Fruit fly (Drosophila melanogaster) whole organism, embryonic: ENCODE measurements around the gene Frmd5.
A peak's percentile ranks its signal among the peaks of the same experiment; 100 is the strongest.

Experiments
- C15 ChIP-seq: fragments of 200-800 bp; sonication (Bioruptor generic); IDR thresholded peaks from 3 replicates; pipeline ENCODE4 v1.3.6; 2022; ENCODE audit warnings: missing biosample characterization, missing genetic modification characterization
- CG10267 ChIP-seq: fragments of 200-800 bp; sonication (Bioruptor generic); optimal IDR thresholded peaks from 2 replicates; lab custom pipeline; 2018; ENCODE audit warnings: missing biosample characterization, mild to moderate bottlenecking, missing genetic modification characterization, moderate library complexity
- CG10543 ChIP-seq: fragments of 200-800 bp; sonication (Bioruptor generic); optimal IDR thresholded peaks from 3 replicates; lab custom pipeline; 2017; ENCODE audit warnings: missing biosample characterization, mild to moderate bottlenecking, missing genetic modification characterization, moderate library complexity
- CG11696 ChIP-seq: fragments of 200-800 bp; sonication (Bioruptor generic); IDR thresholded peaks from 2 replicates; pipeline ENCODE4 v1.3.6; 2022; ENCODE audit warnings: missing biosample characterization, missing genetic modification characterization
- CG12155 ChIP-seq: fragments of 200-800 bp; sonication (Bioruptor generic); optimal IDR thresholded peaks from 3 replicates; lab custom pipeline; 2016; ENCODE audit warnings: missing biosample characterization, missing genetic modification characterization
- CG14667 ChIP-seq: fragments of 200-800 bp; sonication (Bioruptor generic); IDR thresholded peaks from 2 replicates; pipeline ENCODE4 v1.3.6; 2022; ENCODE audit warnings: missing biosample characterization, missing genetic modification characterization
- CG1792 ChIP-seq: fragments of 200-800 bp; sonication (Bioruptor generic); optimal IDR thresholded peaks from 2 replicates; lab custom pipeline; 2016; ENCODE audit warnings: missing biosample characterization, missing genetic modification characterization
- CG18011 ChIP-seq: fragments of 200-800 bp; sonication (Bioruptor generic); optimal IDR thresholded peaks from 2 replicates; lab custom pipeline; 2017; ENCODE audit warnings: missing biosample characterization, missing genetic modification characterization, mild to moderate bottlenecking, moderate library complexity, missing genotype
- CG3163 ChIP-seq: fragments of 200-800 bp; sonication (Bioruptor generic); optimal IDR thresholded peaks from 3 replicates; lab custom pipeline; 2016; ENCODE audit warnings: missing biosample characterization, missing genetic modification characterization
- CG32532 ChIP-seq: fragments of 200-800 bp; sonication (Bioruptor generic); IDR thresholded peaks from 2 replicates; pipeline ENCODE4 v1.3.6; 2022; ENCODE audit warnings: missing biosample characterization, missing genetic modification characterization
- CG3281 ChIP-seq: fragments of 200-800 bp; sonication (Bioruptor generic); optimal IDR thresholded peaks from 3 replicates; lab custom pipeline; 2017; ENCODE audit warnings: missing biosample characterization, mild to moderate bottlenecking, missing genetic modification characterization
- CG34224 ChIP-seq: fragments of 200-800 bp; sonication (Bioruptor generic); IDR thresholded peaks from 3 replicates; pipeline ENCODE4 v1.3.6; 2022; ENCODE audit warnings: missing biosample characterization, missing genetic modification characterization; ENCODE audit not compliant: partially characterized antibody
- CG6689 ChIP-seq: fragments of 200-800 bp; sonication (Bioruptor generic); IDR thresholded peaks from 2 replicates; pipeline ENCODE4 v1.3.6; 2022; ENCODE audit warnings: missing biosample characterization, missing genetic modification characterization
- CG7786 ChIP-seq: fragments of 200-800 bp; sonication (Bioruptor generic); optimal IDR thresholded peaks from 2 replicates; lab custom pipeline; 2016; ENCODE audit warnings: missing biosample characterization, missing genetic modification characterization
- CG8281 ChIP-seq: fragments of 200-800 bp; sonication (Bioruptor generic); optimal IDR thresholded peaks from 2 replicates; lab custom pipeline; 2018; ENCODE audit warnings: missing biosample characterization, mild to moderate bottlenecking, missing genetic modification characterization, moderate library complexity
- CG8924 ChIP-seq: fragments of 200-800 bp; optimal IDR thresholded peaks from 3 replicates; lab custom pipeline; 2019; ENCODE audit warnings: missing biosample characterization, mild to moderate bottlenecking, missing genetic modification characterization, moderate library complexity
- CG9876 ChIP-seq: fragments of 200-800 bp; sonication (Bioruptor generic); optimal IDR thresholded peaks from 2 replicates; lab custom pipeline; 2016; ENCODE audit warnings: missing biosample characterization, missing genetic modification characterization
- CHES-1-like ChIP-seq: fragments of 200-800 bp; sonication (Bioruptor generic); optimal IDR thresholded peaks from 2 replicates; lab custom pipeline; 2016; ENCODE audit warnings: missing biosample characterization, missing genetic modification characterization
- CTCF ChIP-seq: fragments of 200-800 bp; sonication (Bioruptor generic); optimal IDR thresholded peaks from 2 replicates; lab custom pipeline; 2017; ENCODE audit warnings: missing biosample characterization, mild to moderate bottlenecking, missing genetic modification characterization, moderate library complexity
- Camta ChIP-seq: fragments of 200-800 bp; sonication (Bioruptor generic); optimal IDR thresholded peaks from 2 replicates; lab custom pipeline; 2016; ENCODE audit warnings: missing biosample characterization, missing genetic modification characterization
- D19B ChIP-seq: fragments of 200-800 bp; sonication (Bioruptor generic); optimal IDR thresholded peaks from 2 replicates; lab custom pipeline; 2017; ENCODE audit warnings: missing biosample characterization, mild to moderate bottlenecking, missing genetic modification characterization
- Dad ChIP-seq: fragments of 200-800 bp; sonication (Bioruptor generic); optimal IDR thresholded peaks from 3 replicates; lab custom pipeline; 2016; ENCODE audit warnings: missing biosample characterization, missing genetic modification characterization
- Dfd ChIP-seq, 2 experiments: fragments of >200 bp; optimal IDR thresholded peaks; 2 replicates each; lab custom pipeline; 2017; ENCODE audit warnings: missing biosample characterization in 2 of 2, missing genetic modification characterization in 2 of 2
- Dp ChIP-seq: fragments of 200-800 bp; sonication (Bioruptor generic); optimal IDR thresholded peaks from 2 replicates; lab custom pipeline; 2018; ENCODE audit warnings: missing biosample characterization, mild to moderate bottlenecking, missing genetic modification characterization, moderate library complexity
- E2f2 ChIP-seq: fragments of 200-800 bp; sonication (Bioruptor generic); IDR thresholded peaks from 2 replicates; pipeline ENCODE4 v1.3.6; 2022; ENCODE audit warnings: missing biosample characterization, missing genetic modification characterization
- Hey ChIP-seq: fragments of 200-800 bp; sonication (Bioruptor generic); optimal IDR thresholded peaks from 3 replicates; lab custom pipeline; 2018; ENCODE audit warnings: missing biosample characterization, mild to moderate bottlenecking, missing genetic modification characterization
- Meics ChIP-seq: fragments of 200-800 bp; sonication (Bioruptor generic); optimal IDR thresholded peaks from 2 replicates; lab custom pipeline; 2017; ENCODE audit warnings: missing biosample characterization, mild to moderate bottlenecking, missing genetic modification characterization
- Mrtf ChIP-seq: fragments of 200-800 bp; sonication (Bioruptor generic); IDR thresholded peaks from 3 replicates; pipeline ENCODE4 v1.3.6; 2022; ENCODE audit warnings: missing biosample characterization, missing genetic modification characterization
- Oaz ChIP-seq: fragments of 200-800 bp; sonication (Bioruptor generic); IDR thresholded peaks from 2 replicates; pipeline ENCODE4 v1.3.6; 2022; ENCODE audit warnings: missing biosample characterization, missing genetic modification characterization
- Poxn ChIP-seq: fragments of 200-800 bp; sonication (Bioruptor generic); IDR thresholded peaks from 2 replicates; pipeline ENCODE4 v1.3.6; 2022; ENCODE audit warnings: missing biosample characterization, missing genetic modification characterization
- Sox102F ChIP-seq: fragments of 200-800 bp; sonication (Bioruptor generic); optimal IDR thresholded peaks from 2 replicates; lab custom pipeline; 2018; ENCODE audit warnings: missing biosample characterization, mild to moderate bottlenecking, missing genetic modification characterization, moderate library complexity
- Stat92E ChIP-seq, 3 experiments: fragments of >200 bp in 2 of 3; fragments of 200-800 bp in 1 of 3; sonication (Bioruptor generic) in 1 of 3; optimal IDR thresholded peaks; 2 replicates each; lab custom pipeline; 2017 to 2019; ENCODE audit warnings: missing biosample characterization in 3 of 3, missing genetic modification characterization in 3 of 3, mild to moderate bottlenecking in 1 of 3, moderate library complexity in 1 of 3
- Xrp1 ChIP-seq: fragments of 200-800 bp; sonication (Bioruptor generic); IDR thresholded peaks from 2 replicates; pipeline ENCODE4 v1.3.6; 2022; ENCODE audit warnings: missing biosample characterization, missing genetic modification characterization
- bsh ChIP-seq, 2 experiments: fragments of 200-800 bp; sonication (Bioruptor generic); optimal IDR thresholded peaks; 2 replicates each; lab custom pipeline; 2017 to 2018; ENCODE audit warnings: mild to moderate bottlenecking in 2 of 2, missing biosample characterization in 2 of 2, missing genetic modification characterization in 2 of 2, moderate library complexity in 1 of 2
- dmrt99B ChIP-seq: fragments of 200-800 bp; sonication (Bioruptor generic); optimal IDR thresholded peaks from 2 replicates; lab custom pipeline; 2018; ENCODE audit warnings: missing biosample characterization, mild to moderate bottlenecking, missing genetic modification characterization, moderate library complexity
- emc ChIP-seq: fragments of 200-800 bp; sonication (Bioruptor generic); optimal IDR thresholded peaks from 2 replicates; lab custom pipeline; 2016; ENCODE audit warnings: missing biosample characterization, missing genetic modification characterization
- ftz-f1 ChIP-seq: fragments of 200-800 bp; sonication (Bioruptor generic); optimal IDR thresholded peaks from 2 replicates; lab custom pipeline; 2016; ENCODE audit warnings: missing biosample characterization, missing genetic modification characterization
- gfzf ChIP-seq: fragments of 200-800 bp; sonication (Bioruptor generic); optimal IDR thresholded peaks from 2 replicates; lab custom pipeline; 2016; ENCODE audit warnings: missing biosample characterization, mild to moderate bottlenecking, missing genetic modification characterization, moderate library complexity
- grn ChIP-seq: fragments of 200-800 bp; sonication (Bioruptor generic); optimal IDR thresholded peaks from 3 replicates; lab custom pipeline; 2017; ENCODE audit warnings: missing biosample characterization, missing genetic modification characterization
- nerfin-1 ChIP-seq: fragments of 200-800 bp; sonication (Bioruptor generic); optimal IDR thresholded peaks from 3 replicates; lab custom pipeline; 2019; ENCODE audit warnings: missing biosample characterization, mild to moderate bottlenecking, missing genetic modification characterization, moderate library complexity
- oc ChIP-seq: fragments of 200-800 bp; sonication (Bioruptor generic); optimal IDR thresholded peaks from 2 replicates; lab custom pipeline; 2018; ENCODE audit warnings: missing biosample characterization, mild to moderate bottlenecking, missing genetic modification characterization, moderate library complexity
- pita ChIP-seq: fragments of 200-800 bp; sonication (Bioruptor generic); optimal IDR thresholded peaks from 2 replicates; lab custom pipeline; 2017; ENCODE audit warnings: missing biosample characterization, mild to moderate bottlenecking, missing genetic modification characterization
- rib ChIP-seq: fragments of 200-800 bp; sonication (Bioruptor generic); IDR thresholded peaks from 2 replicates; pipeline ENCODE4 v1.3.6; 2022; ENCODE audit warnings: missing biosample characterization, missing genetic modification characterization
- row ChIP-seq: fragments of 200-800 bp; sonication (Bioruptor generic); IDR thresholded peaks from 3 replicates; pipeline ENCODE4 v1.3.6; 2022; ENCODE audit warnings: missing biosample characterization, missing genetic modification characterization
- sc ChIP-seq, 3 experiments: fragments of >200 bp in 2 of 3; fragments of 200-800 bp in 1 of 3; sonication (Bioruptor generic) in 1 of 3; optimal IDR thresholded peaks; 2 replicates in 2 of 3; 3 replicates in 1 of 3; lab custom pipeline; 2017; ENCODE audit warnings: mild to moderate bottlenecking in 1 of 3, missing biosample characterization in 1 of 3, missing genetic modification characterization in 1 of 3, missing genetic modification reagents in 1 of 3
- scrt ChIP-seq: fragments of 200-800 bp; sonication (Bioruptor generic); optimal IDR thresholded peaks from 2 replicates; lab custom pipeline; 2018; ENCODE audit warnings: missing biosample characterization, mild to moderate bottlenecking, missing genetic modification characterization, moderate library complexity
- sens ChIP-seq: fragments of 200-800 bp; sonication (Bioruptor generic); peaks from one replicate; lab custom pipeline; 2016; ENCODE audit warnings: missing biosample characterization, missing genetic modification characterization
- sens-2 ChIP-seq: fragments of 200-800 bp; sonication (Bioruptor generic); IDR thresholded peaks from 2 replicates; pipeline ENCODE4 v1.3.6; 2022; ENCODE audit warnings: missing biosample characterization, missing genetic modification characterization
- stc ChIP-seq: fragments of 200-800 bp; sonication (Bioruptor generic); IDR thresholded peaks from 2 replicates; pipeline ENCODE4 v1.3.6; 2022; ENCODE audit warnings: missing biosample characterization, missing genetic modification characterization
- stwl ChIP-seq: fragments of 200-800 bp; sonication (Bioruptor generic); optimal IDR thresholded peaks from 3 replicates; lab custom pipeline; 2018; ENCODE audit warnings: missing biosample characterization, mild to moderate bottlenecking, missing genetic modification characterization, moderate library complexity
- sug ChIP-seq: fragments of 200-800 bp; optimal IDR thresholded peaks from 2 replicates; lab custom pipeline; 2019; ENCODE audit warnings: missing biosample characterization, mild to moderate bottlenecking, missing genetic modification characterization, moderate library complexity

Frmd5 gene

dm6 chr2L:10334854-10335277 lies 9.4 kb upstream of the Frmd5 start (continued):
- peak; percentile 79; the same call in 1 of the 2 replicates for TF ChIP-seq rib
- no peak for TF ChIP-seq Dfd (GFP tag; optimal IDR thresholded peaks at IDR 0.05; lab: Kevin White, UChicago)
- TF ChIP-seq CTCF (GFP tag; lab: Kevin White, UChicago): peak; percentile 26
- TF ChIP-seq sens-2 (GFP tag; lab: Robert Waterston, UW): no peak
- peak; percentile 67 for TF ChIP-seq Xrp1
- TF ChIP-seq CG6689 (GFP tag; lab: Robert Waterston, UW): peak; percentile 32; the same call in 1 of the 2 replicates
- peak; percentile 76 for TF ChIP-seq CG3281 (GFP tag; lab: Kevin White, UChicago)
- TF ChIP-seq CG14667: no peak
- TF ChIP-seq ftz-f1 (GFP tag; lab: Kevin White, UChicago): peak; percentile 83
- TF ChIP-seq Poxn: no peak
- peak; percentile 76; the same call in 1 of the 2 replicates for TF ChIP-seq CG32532 (GFP tag; lab: Robert Waterston, UW)
- peak; percentile 83 for TF ChIP-seq grn
- TF ChIP-seq sug (tag; lab: Kevin White, UChicago): peak; percentile 87
- TF ChIP-seq CG10543: peak; percentile 97
- TF ChIP-seq Stat92E (GFP tag; optimal IDR thresholded peaks at IDR 0.05; lab: Kevin White, UChicago): peak in 1 of 3 experiments; percentile 33
- no peak for TF ChIP-seq C15 (GFP tag; lab: Robert Waterston, UW)
- peak; percentile 47 for TF ChIP-seq dmrt99B (tag; lab: Kevin White, UChicago)
- TF ChIP-seq Oaz (GFP tag; lab: Robert Waterston, UW): no peak
- peak; percentile 66 for TF ChIP-seq Meics
- peak; percentile 34 for TF ChIP-seq gfzf (GFP tag; lab: Kevin White, UChicago)
- peak; percentile 24 for TF ChIP-seq CG1792 (GFP tag; lab: Kevin White, UChicago)
- TF ChIP-seq row (GFP tag; lab: Robert Waterston, UW): peak; percentile 70; the same call in 2 of the 3 replicates
- peak; percentile 91 for TF ChIP-seq sens
- peak; percentile 30 for TF ChIP-seq CG7786 (GFP tag; lab: Kevin White, UChicago)
- TF ChIP-seq CG12155 (GFP tag; lab: Kevin White, UChicago): peak; percentile 7
- peak; percentile 97 for TF ChIP-seq CG11696 (GFP tag; lab: Robert Waterston, UW)
- TF ChIP-seq emc (GFP tag; lab: Kevin White, UChicago): no peak
- peak; percentile 17 for TF ChIP-seq Dad (GFP tag; lab: Kevin White, UChicago)
- TF ChIP-seq CG8924: peak; percentile 82
- peak; percentile 65 for TF ChIP-seq stwl
- peak; percentile 73 for TF ChIP-seq CHES-1-like (GFP tag; lab: Kevin White, UChicago)
- peak; percentile 23 for TF ChIP-seq CG8281
- peak; percentile 66 for TF ChIP-seq CG34224 (GFP tag; lab: Robert Waterston, UW)
- TF ChIP-seq sc (optimal IDR thresholded peaks at IDR 0.05; lab: Kevin White, UChicago): no peak
- TF ChIP-seq sc (GFP tag; optimal IDR thresholded peaks at IDR 0.05; lab: Kevin White, UChicago): peak; percentile 11
- no peak for TF ChIP-seq pita (GFP tag; lab: Kevin White, UChicago)
- peak; percentile 36 for TF ChIP-seq Camta (GFP tag; lab: Kevin White, UChicago)
- TF ChIP-seq CG18011 (GFP tag; lab: Kevin White, UChicago): peak; percentile 34
- no peak for TF ChIP-seq Mrtf (GFP tag; lab: Robert Waterston, UW)
- TF ChIP-seq Sox102F (GFP tag; lab: Kevin White, UChicago): no peak
- peak; percentile 50 for TF ChIP-seq scrt (GFP tag; lab: Kevin White, UChicago)
- TF ChIP-seq CG9876 (GFP tag; lab: Kevin White, UChicago): no peak
- TF ChIP-seq bsh (GFP tag; optimal IDR thresholded peaks at IDR 0.05; lab: Kevin White, UChicago): peak; percentile 43 to 48
- TF ChIP-seq CG3163 (GFP tag; lab: Kevin White, UChicago): peak; percentile 63
- TF ChIP-seq stc (GFP tag; lab: Robert Waterston, UW): peak; percentile 71
- TF ChIP-seq Dp (GFP tag; lab: Kevin White, UChicago): no peak
- TF ChIP-seq CG10267 (tag; lab: Kevin White, UChicago): peak; percentile 44
- no peak for TF ChIP-seq Hey (tag; lab: Kevin White, UChicago)
- TF ChIP-seq D19B (GFP tag; lab: Kevin White, UChicago): peak; percentile 54
- peak; percentile 91 for TF ChIP-seq oc (tag; lab: Kevin White, UChicago)
- peak; percentile 66 for TF ChIP-seq nerfin-1 (tag; lab: Kevin White, UChicago)
- TF ChIP-seq E2f2 (GFP tag; lab: Robert Waterston, UW): peak; percentile 30; the same call in 1 of the 2 replicates
